Fruit fly (Drosophila melanogaster) Kc167 (cell line): Measurements from ENCODE around the gene Eig71Ec.

ENCODE experiments used
- Myc ChIP-seq: fragments of >200 bp; optimal IDR thresholded peaks from 2 replicates; lab custom pipeline; 2017; ENCODE audit warnings: missing external identifiers
- Sin3A ChIP-seq: fragments of >200 bp; optimal IDR thresholded peaks from 2 replicates; lab custom pipeline; 2018; ENCODE audit warnings: missing external identifiers
- h ChIP-seq: fragments of >200 bp; optimal IDR thresholded peaks from 3 replicates; lab custom pipeline; 2018; ENCODE audit warnings: missing external identifiers
- insv ChIP-seq: fragments of >200 bp; optimal IDR thresholded peaks from 3 replicates; lab custom pipeline; 2018; ENCODE audit warnings: missing external identifiers
- psq ChIP-seq: fragments of >200 bp; optimal IDR thresholded peaks from 2 replicates; lab custom pipeline; 2017; ENCODE audit warnings: missing external identifiers
- ttk ChIP-seq: sonication (Bioruptor generic); optimal IDR thresholded peaks from 2 replicates; lab custom pipeline; 2017; ENCODE audit warnings: missing external identifiers

The Eig71Ec gene

dm6 chr3L:15687802-15688201 lies 35.7 kb upstream of the Eig71Ec start, which contains the start of gene CG34452:
TSS of gene CG34452 (minus strand) at chr3L:15687902.
- TF ChIP-seq psq (lab: Kevin White, UChicago), result no peak
- no peak for TF ChIP-seq Myc (lab: Kevin White, UChicago)

dm6 chr3L:15684017-15684416 lies 32.0 kb upstream of the Eig71Ec start:
- TF ChIP-seq ttk (lab: Kevin White, UChicago) (no peak), Myc (lab: Kevin White, UChicago) (no peak), h (lab: Kevin White, UChicago) (no peak), Sin3A (lab: Kevin White, UChicago) (no peak), insv (lab: Kevin White, UChicago) (no peak), psq (lab: Kevin White, UChicago) (no peak)

- TF ChIP-seq ttk (lab: Kevin White, UChicago) (no peak), psq (lab: Kevin White, UChicago) (no peak), Myc (lab: Kevin White, UChicago) (no peak), Sin3A (lab: Kevin White, UChicago) (no peak), h (lab: Kevin White, UChicago) (no peak), insv (lab: Kevin White, UChicago) (no peak)
Observed at dm6 chr3L:15683345-15683922, 31.4 kb upstream of the Eig71Ec start, which contains the start of the genes CG7579 and Pgant8. TSS of gene CG7579 (minus strand) at chr3L:15683445. TSS of gene Pgant8 (plus strand) at chr3L:15683872.

DNA sequence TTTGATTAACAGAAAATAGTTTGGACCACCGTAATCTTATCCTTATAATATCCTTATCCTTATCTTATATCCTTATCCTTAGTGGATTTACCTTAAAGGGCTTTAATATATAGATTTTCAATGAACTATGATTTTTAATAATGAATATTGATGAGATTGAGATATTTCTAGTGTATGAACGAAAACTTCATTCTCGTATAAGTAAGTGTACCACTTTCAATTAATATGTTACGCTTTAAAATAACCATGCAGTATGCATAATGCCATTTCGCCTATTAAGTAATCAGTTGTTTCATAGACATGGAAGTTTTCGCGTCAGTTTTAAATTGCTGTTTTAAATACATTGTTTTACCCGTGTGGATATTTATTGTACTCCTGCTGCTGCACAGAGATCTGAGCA lies 27.4 kb upstream of the Eig71Ec start, which contains the start of gene CG7304:
Gene CG7304, plus strand, starts transcription at position 301 of the 400 bp plus-strand sequence.
- no peak for TF ChIP-seq Myc (lab: Kevin White, UChicago)

- TF ChIP-seq h (lab: Kevin White, UChicago) (no peak), psq (lab: Kevin White, UChicago) (no peak), Myc (lab: Kevin White, UChicago) (no peak), ttk (lab: Kevin White, UChicago) (no peak), insv (lab: Kevin White, UChicago) (no peak), Sin3A (lab: Kevin White, UChicago) (no peak)
Observed at dm6 chr3L:15678284-15678683, 26.2 kb upstream of the Eig71Ec start.

DNA sequence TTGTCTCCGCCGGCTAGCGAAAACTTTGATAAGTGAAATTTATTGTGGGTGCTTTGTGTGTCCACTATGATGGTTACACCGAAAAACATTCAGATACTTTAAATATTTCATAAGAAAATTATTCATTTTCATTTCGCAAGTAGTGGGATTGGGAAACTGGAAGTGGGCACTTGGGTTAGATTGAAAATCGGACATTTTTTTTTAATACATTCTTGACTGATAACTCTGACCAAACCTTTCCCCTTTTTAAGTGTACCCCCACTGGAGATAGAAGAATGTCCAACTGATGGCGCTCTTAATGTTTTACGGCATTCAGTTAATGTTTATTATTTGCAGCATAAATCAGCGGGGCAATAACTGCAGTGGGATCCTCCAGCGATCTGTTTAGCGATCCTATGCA lies 25.6 kb upstream of the Eig71Ec start:
- TF ChIP-seq insv (lab: Kevin White, UChicago), result no peak
- no peak for TF ChIP-seq Sin3A (lab: Kevin White, UChicago)
- no peak for TF ChIP-seq psq (lab: Kevin White, UChicago)
- no peak for TF ChIP-seq Myc (lab: Kevin White, UChicago)
- no peak for TF ChIP-seq h (lab: Kevin White, UChicago)
- no peak for TF ChIP-seq ttk (lab: Kevin White, UChicago)

DNA sequence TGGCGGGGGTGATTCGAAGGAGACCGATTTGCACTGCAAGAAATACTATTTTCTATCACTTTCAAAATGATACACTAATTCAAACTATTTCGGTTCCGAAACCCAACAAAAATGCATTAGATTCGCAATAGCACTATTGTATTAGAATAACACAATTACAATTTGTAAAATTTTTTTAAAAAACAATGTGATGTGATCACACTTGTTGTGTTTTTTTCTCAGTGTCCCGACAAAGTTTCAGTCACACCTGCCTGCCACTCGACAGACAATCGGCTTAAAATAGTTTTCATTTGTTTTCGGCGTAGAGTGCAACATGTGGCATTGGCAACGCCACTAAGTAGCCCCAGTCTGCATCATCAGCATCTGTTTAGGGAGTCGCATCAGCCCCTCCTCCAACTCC lies 23.1 kb upstream of the Eig71Ec start:
- TF ChIP-seq psq (lab: Kevin White, UChicago), result no peak
- TF ChIP-seq Sin3A (lab: Kevin White, UChicago), result no peak
- TF ChIP-seq ttk (lab: Kevin White, UChicago), result no peak
- TF ChIP-seq insv (lab: Kevin White, UChicago), result no peak
- TF ChIP-seq h (lab: Kevin White, UChicago), result no peak
- TF ChIP-seq Myc (lab: Kevin White, UChicago), result no peak

DNA sequence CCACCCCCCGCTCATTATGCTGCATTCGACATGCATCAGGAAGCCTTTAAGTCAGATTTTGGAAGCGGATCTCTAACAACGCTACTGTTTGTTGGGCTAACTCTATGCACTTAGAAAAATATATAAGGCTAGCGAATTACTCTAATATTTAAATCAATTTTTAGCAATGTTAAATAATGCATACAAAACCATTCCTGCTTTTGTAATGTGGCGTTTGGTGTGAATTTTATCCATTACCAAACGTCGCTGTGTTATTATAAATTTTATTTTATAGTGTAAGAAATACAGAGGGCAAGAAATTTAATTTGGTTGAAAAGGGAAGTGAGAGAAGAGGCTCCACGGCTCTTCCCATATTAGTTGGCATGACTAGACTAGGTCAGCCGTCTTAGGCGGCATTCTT lies 20.7 kb upstream of the Eig71Ec start:
- no peak for TF ChIP-seq Myc (lab: Kevin White, UChicago)
- TF ChIP-seq Sin3A (lab: Kevin White, UChicago), result no peak
- no peak for TF ChIP-seq insv (lab: Kevin White, UChicago)
- TF ChIP-seq psq (lab: Kevin White, UChicago), result no peak
- no peak for TF ChIP-seq h (lab: Kevin White, UChicago)
- no peak for TF ChIP-seq ttk (lab: Kevin White, UChicago)

DNA sequence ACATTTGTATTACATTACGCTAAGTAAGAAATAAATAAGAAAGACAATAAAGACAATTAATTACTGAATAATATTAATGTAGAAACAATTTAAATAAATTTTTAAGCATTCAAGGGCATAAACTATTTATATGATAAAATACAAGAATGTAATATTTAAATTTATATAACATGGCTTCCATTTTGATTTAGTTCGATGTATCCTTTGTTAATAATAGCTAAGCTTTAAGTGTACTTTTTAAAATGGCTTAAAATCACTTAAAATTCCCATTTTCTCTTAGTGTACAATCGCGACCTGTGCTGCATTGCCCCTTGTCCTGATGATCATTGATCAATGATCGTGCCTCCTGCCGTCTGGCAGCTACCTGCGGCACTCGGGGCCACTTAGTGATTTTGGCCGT lies 18.4 kb upstream of the Eig71Ec start:
- TF ChIP-seq h (lab: Kevin White, UChicago), result no peak

DNA sequence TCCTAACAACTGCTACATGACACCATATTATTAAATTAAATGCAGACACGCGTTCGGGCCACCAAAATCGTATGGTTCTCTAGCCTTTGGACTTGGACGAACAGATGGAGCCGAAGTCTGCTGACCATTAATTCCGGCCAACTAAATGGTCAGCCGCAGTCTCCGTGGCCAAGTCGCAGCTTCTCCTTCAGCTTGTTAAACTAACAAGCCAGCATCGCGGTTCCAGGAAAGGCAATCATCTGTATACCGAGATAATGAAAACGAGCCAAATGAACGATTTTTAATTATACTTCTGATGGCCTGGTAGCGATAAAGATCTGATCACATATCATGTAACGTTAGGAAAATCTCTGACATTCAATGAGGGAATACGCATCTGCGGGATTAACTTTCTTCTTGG lies 17.9 kb upstream of the Eig71Ec start:
- TF ChIP-seq Sin3A (lab: Kevin White, UChicago) (no peak), Myc (lab: Kevin White, UChicago) (no peak), ttk (lab: Kevin White, UChicago) (no peak), insv (lab: Kevin White, UChicago) (no peak), h (lab: Kevin White, UChicago) (no peak), psq (lab: Kevin White, UChicago) (no peak)

DNA sequence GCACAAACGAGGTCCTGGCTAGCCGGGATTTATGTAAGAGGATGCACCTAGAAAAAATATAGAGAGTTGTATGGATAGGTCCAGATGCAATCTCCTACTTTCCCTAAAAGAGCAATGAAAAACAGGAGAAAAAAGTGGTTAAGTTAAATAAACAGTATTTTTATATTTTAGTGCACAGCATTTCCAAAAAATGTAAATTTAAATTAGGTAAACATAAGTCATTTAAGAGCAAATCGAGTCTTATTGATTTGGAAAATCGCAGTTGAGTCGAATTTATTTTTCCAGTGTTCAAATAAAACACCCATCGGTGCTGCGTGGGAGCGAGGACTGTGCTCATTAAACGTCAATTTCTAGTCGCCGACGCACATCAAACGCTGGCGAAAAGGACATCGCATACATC lies 13.7 kb upstream of the Eig71Ec start:
- TF ChIP-seq h (lab: Kevin White, UChicago) (no peak), insv (lab: Kevin White, UChicago) (no peak), ttk (lab: Kevin White, UChicago) (no peak)

- TF ChIP-seq ttk (lab: Kevin White, UChicago), result no peak
Observed at dm6 chr3L:15664199-15664794, 12.2 kb upstream of the Eig71Ec start.

dm6 chr3L:15662510-15662909 lies 10.5 kb upstream of the Eig71Ec start:
- TF ChIP-seq h (lab: Kevin White, UChicago) (no peak), Myc (lab: Kevin White, UChicago) (no peak), Sin3A (lab: Kevin White, UChicago) (no peak), ttk (lab: Kevin White, UChicago) (no peak), insv (lab: Kevin White, UChicago) (no peak), psq (lab: Kevin White, UChicago) (no peak)
